Fruit fly (Drosophila melanogaster) whole organism: ENCODE measurements around the gene CG13315.

ENCODE experiments used
- EcR ChIP-seq, 2 experiments: fragments of >200 bp; optimal IDR thresholded peaks; 2 replicates each; lab custom pipeline; 2017; ENCODE audit warnings: missing biosample characterization in 2 of 2, missing genetic modification characterization in 2 of 2, missing genetic modification reagents in 2 of 2
- psq ChIP-seq: fragments of >200 bp; optimal IDR thresholded peaks from 2 replicates; lab custom pipeline; 2017
- usp ChIP-seq: fragments of >200 bp; optimal IDR thresholded peaks from 2 replicates; lab custom pipeline; 2017; ENCODE audit warnings: missing biosample characterization, missing genetic modification characterization, mixed read lengths

DNA sequence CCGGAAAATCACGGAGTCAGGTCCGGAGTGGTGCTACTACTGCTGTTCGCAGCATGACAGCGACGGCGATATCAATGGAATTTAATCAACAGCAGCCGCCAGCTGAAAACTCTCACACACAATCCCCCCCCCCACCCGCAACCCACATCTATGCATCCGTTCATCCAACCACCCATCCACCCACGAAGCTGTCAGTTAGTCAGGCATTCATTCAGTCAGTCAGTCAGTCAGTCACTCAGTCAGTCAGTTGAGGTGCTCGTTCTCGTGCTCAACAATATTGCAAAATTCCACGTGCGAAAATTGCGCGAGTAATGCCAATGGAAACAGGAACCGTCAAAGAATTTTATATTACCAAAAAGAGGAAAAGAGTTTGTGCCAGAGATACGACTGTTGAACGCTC, 19.0 kb downstream of the CG13315 start:
- TF ChIP-seq psq (lab: Kevin White, UChicago) (no peak), EcR (GFP tag; optimal IDR thresholded peaks at IDR 0.05; lab: Kevin White, UChicago) (no peak), usp (no peak)
